Worm (Caenorhabditis elegans): ENCODE results near the gene sre-1.

Gene sre-1

ce11 chrII:7709301-7709754 lies at the start of gene sre-1:
Gene sre-1 (plus strand): TSS chrII:7709704.
- no peak for TF ChIP-seq ZK546.5 (tag; optimal IDR thresholded peaks at IDR 0.05)
- TF ChIP-seq eor-1 (tag; optimal IDR thresholded peaks at IDR 0.05), result no peak
- no peak for TF ChIP-seq mdl-1 (tag; optimal IDR thresholded peaks at IDR 0.05)
- TF ChIP-seq egl-5 (tag; optimal IDR thresholded peaks at IDR 0.05), result no peak
- TF ChIP-seq fos-1 (tag; optimal IDR thresholded peaks at IDR 0.05), result no peak
- TF ChIP-seq ceh-82 (tag; optimal IDR thresholded peaks at IDR 0.05), result no peak
- TF ChIP-seq skn-1 (tag; optimal IDR thresholded peaks at IDR 0.05), result no peak
- no peak for TF ChIP-seq nhr-67 (tag; optimal IDR thresholded peaks at IDR 0.05)
- no peak for TF ChIP-seq lsy-12 (tag; optimal IDR thresholded peaks at IDR 0.05)
- no peak for TF ChIP-seq nhr-12 (tag; optimal IDR thresholded peaks at IDR 0.05)

DNA sequence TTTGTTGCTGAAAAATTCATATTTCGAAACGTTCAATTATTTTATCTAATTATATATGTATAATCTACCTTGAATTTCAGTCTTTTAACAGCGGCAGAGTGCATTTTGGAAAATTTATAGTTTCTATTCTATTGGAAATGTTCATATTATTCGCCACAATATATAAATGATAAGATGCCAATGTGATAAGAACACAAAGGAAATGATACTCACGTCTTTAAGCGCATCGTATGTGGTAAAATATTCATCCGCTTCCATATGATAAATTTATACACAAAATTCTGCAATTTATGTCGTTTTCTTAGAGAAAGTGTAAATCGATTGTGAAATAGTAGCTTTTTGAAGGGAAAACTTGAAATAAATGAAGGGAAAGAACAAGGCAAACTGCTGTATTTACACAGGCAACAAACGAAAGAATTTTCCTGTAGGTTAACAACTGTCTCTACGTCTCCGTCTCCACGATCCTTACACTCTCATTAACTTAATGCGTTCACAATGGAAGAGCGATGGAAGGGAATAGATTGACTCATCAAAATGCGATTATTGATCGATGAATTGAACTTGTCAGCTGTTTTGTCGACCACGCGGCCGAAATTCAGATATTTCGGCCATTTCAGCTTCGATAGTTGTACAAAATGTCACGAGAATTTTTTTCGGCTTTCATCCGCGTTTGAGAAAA lies 47.4 kb upstream of the sre-1 start, which contains the start of gene alfa-1:
TSS of gene alfa-1 (minus strand) at position 515 of the 679 bp plus-strand sequence.
- peak; percentile 62 for TF ChIP-seq nhr-25 (tag; optimal IDR thresholded peaks at IDR 0.05)
- TF ChIP-seq nfya-1 (tag; optimal IDR thresholded peaks at IDR 0.05; ENCODE audit: insufficient read depth), result peak; percentile 12
- no peak for TF ChIP-seq jun-1 (tag; optimal IDR thresholded peaks at IDR 0.05)
- peak; percentile 84 for TF ChIP-seq elt-2 (tag; optimal IDR thresholded peaks at IDR 0.05)
- TF ChIP-seq pha-4 (tag; optimal IDR thresholded peaks at IDR 0.05), result peak; percentile 84
- TF ChIP-seq daf-12 (tag; optimal IDR thresholded peaks at IDR 0.05), result no peak
- TF ChIP-seq ceh-28 (tag; optimal IDR thresholded peaks at IDR 0.05), result peak; percentile 11
- TF ChIP-seq ceh-82 (tag; optimal IDR thresholded peaks at IDR 0.05), result no peak
- TF ChIP-seq hmg-11 (tag; optimal IDR thresholded peaks at IDR 0.05), result no peak
- TF ChIP-seq pqm-1 (tag; optimal IDR thresholded peaks at IDR 0.05), result peak; percentile 70
- peak; percentile 39 for TF ChIP-seq nhr-23 (tag; optimal IDR thresholded peaks at IDR 0.05)

- TF ChIP-seq pha-4 (tag; optimal IDR thresholded peaks at IDR 0.05) (no peak), aly-2 (tag; optimal IDR thresholded peaks at IDR 0.05) (no peak)
Observed at ce11 chrII:7663028-7663427, 46.5 kb upstream of the sre-1 start.

ce11 chrII:7663704-7664660 lies 45.5 kb upstream of the sre-1 start, which contains the start of the genes F18A1.7 and rpa-1:
Gene F18A1.7 (minus strand): TSS chrII:7663754.
Gene rpa-1 (plus strand): TSS chrII:7664582.
- peak; percentile 54 for TF ChIP-seq pha-4 (tag; optimal IDR thresholded peaks at IDR 0.05)
- peak; percentile 15 for TF ChIP-seq nfya-1 (tag; optimal IDR thresholded peaks at IDR 0.05; ENCODE audit: insufficient read depth)
- no peak for TF ChIP-seq elt-1 (tag; optimal IDR thresholded peaks at IDR 0.05)
- no peak for TF ChIP-seq ZK546.5 (tag; optimal IDR thresholded peaks at IDR 0.05)

- TF ChIP-seq nfya-1 (tag; optimal IDR thresholded peaks at IDR 0.05; ENCODE audit: insufficient read depth) (no peak), nhr-25 (tag; optimal IDR thresholded peaks at IDR 0.05) (no peak), lsy-12 (tag; optimal IDR thresholded peaks at IDR 0.05) (no peak), fos-1 (tag; optimal IDR thresholded peaks at IDR 0.05) (no peak), fkh-2 (tag; optimal IDR thresholded peaks at IDR 0.05) (no peak)
Observed at ce11 chrII:7666338-7666737, 43.2 kb upstream of the sre-1 start.

DNA sequence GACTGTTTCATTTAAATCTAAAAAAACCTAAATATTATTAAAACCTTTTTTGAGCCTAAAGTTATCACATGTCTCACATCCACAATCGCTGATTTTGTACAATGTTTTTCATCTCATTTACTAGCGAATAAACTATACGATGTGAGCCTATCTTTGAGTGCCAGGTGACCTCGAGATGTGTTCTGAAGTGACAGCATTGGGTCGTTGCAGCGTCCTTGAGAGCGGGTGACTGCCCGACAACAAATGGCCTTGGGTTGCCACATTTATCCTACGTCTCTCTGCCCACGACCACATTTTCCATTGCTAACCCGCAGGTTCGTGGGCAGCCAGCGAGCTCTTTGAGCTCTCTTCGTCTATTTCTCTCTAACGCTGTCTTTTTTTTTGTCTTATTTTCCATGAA lies 42.5 kb upstream of the sre-1 start, which contains the start of gene lir-2:
TSS of gene lir-2 (plus strand) at position 301 of the 400 bp plus-strand sequence.
- TF ChIP-seq ceh-16 (tag; optimal IDR thresholded peaks at IDR 0.05) (no peak), ama-1 (optimal IDR thresholded peaks at IDR 0.05) (no peak), fos-1 (tag; optimal IDR thresholded peaks at IDR 0.05) (no peak), unc-62 (GFP tag; optimal IDR thresholded peaks at IDR 0.05) (no peak), nhr-25 (tag; optimal IDR thresholded peaks at IDR 0.05) (peak; percentile 66), nhr-77 (tag; optimal IDR thresholded peaks at IDR 0.05) (no peak)
